Worm (Caenorhabditis elegans) whole organism, L3 larva: ENCODE data around the gene ZC239.20.

Experiments used
- ama-1 ChIP-seq: fragments of 150-350 bp; optimal IDR thresholded peaks from 2 replicates; lab custom pipeline; 2018
- lin-39 ChIP-seq: fragments of 150-350 bp; optimal IDR thresholded peaks from 2 replicates; lab custom pipeline; 2018; ENCODE audit warnings: missing biosample characterization, missing genetic modification reagents, missing genetic modification characterization
- nfya-1 ChIP-seq: sonication (generic microtip); optimal IDR thresholded peaks from 2 replicates; lab custom pipeline; 2017; ENCODE audit warnings: missing genetic modification characterization, mild to moderate bottlenecking, missing compliant biosample characterization, antibody characterized with exemption, moderate library complexity; ENCODE audit not compliant: insufficient read depth
- nhr-11 ChIP-seq: fragments of 150-350 bp; optimal IDR thresholded peaks from 2 replicates; lab custom pipeline; 2014; ENCODE audit warnings: missing biosample characterization, missing genetic modification characterization

ce11 chrII:3172176-3172575, 34.1 kb downstream of the ZC239.20 start, which contains the start of gene Y27F2A.10:
- TF ChIP-seq ama-1 (lab: Kevin White, UChicago) (no peak), lin-39 (tag; lab: Kevin White, UChicago) (no peak), nhr-11 (tag; lab: Kevin White, UChicago) (no peak), nfya-1 (tag; lab: Kevin White, UChicago) (no peak)
